Fruit fly (Drosophila melanogaster): ENCODE results near the gene CG2931.

- TF ChIP-seq Mio (GFP tag; optimal IDR thresholded peaks at IDR 0.05) (no peak), Hnf4 (GFP tag; optimal IDR thresholded peaks at IDR 0.05) (no peak), psq (GFP tag; optimal IDR thresholded peaks at IDR 0.05) (no peak), Hr83 (GFP tag; optimal IDR thresholded peaks at IDR 0.05; ENCODE audit: poor library complexity, severe bottlenecking) (no peak), fru (GFP tag; optimal IDR thresholded peaks at IDR 0.05) (no peak), Sp1 (GFP tag; optimal IDR thresholded peaks at IDR 0.05) (no peak), sage (GFP tag; optimal IDR thresholded peaks at IDR 0.05) (no peak), lola (GFP tag; optimal IDR thresholded peaks at IDR 0.05) (no peak), pan (optimal IDR thresholded peaks at IDR 0.05) (no peak), brk (GFP tag; optimal IDR thresholded peaks at IDR 0.05) (no peak), dsf (GFP tag; optimal IDR thresholded peaks at IDR 0.05; ENCODE audit: borderline replicate concordance) (no peak), dl (GFP tag; optimal IDR thresholded peaks at IDR 0.05; ENCODE audit: insufficient read depth in 1 of 2, partially characterized antibody in 2 of 2) (no peak)
Measured at dm6 chr3R:5520566-5520965, 47.8 kb downstream of the CG2931 start.
